Worm (Caenorhabditis elegans) whole organism, L2 larva: ENCODE measurements around the gene sqv-6.

ENCODE experiments used
- C34F6.9 ChIP-seq: fragments of 150-350 bp; optimal IDR thresholded peaks from 2 replicates; lab custom pipeline; 2014; ENCODE audit warnings: missing biosample characterization, missing genetic modification characterization
- F13H6.1 ChIP-seq: sonication (generic microtip); optimal IDR thresholded peaks from 2 replicates; lab custom pipeline; 2016; ENCODE audit warnings: missing genetic modification characterization, missing compliant biosample characterization
- R02D3.7 ChIP-seq: fragments of 150-350 bp; optimal IDR thresholded peaks from 2 replicates; lab custom pipeline; 2014; ENCODE audit warnings: missing biosample characterization, missing genetic modification characterization
- Y55F3AM.14 ChIP-seq: fragments of 200-800 bp; sonication (Bioruptor generic); optimal IDR thresholded peaks from 2 replicates; lab custom pipeline; 2018; ENCODE audit warnings: mild to moderate bottlenecking, missing genetic modification characterization, missing compliant biosample characterization
- ZK546.5 ChIP-seq: sonication (generic microtip); optimal IDR thresholded peaks from 2 replicates; lab custom pipeline; 2017; ENCODE audit warnings: missing biosample characterization, missing genetic modification characterization
- alr-1 ChIP-seq: fragments of 150-350 bp; optimal IDR thresholded peaks from 2 replicates; lab custom pipeline; 2014; ENCODE audit warnings: missing biosample characterization, missing genetic modification characterization
- aly-2 ChIP-seq: fragments of 150-350 bp; optimal IDR thresholded peaks from 2 replicates; lab custom pipeline; 2014; ENCODE audit warnings: missing biosample characterization, missing genetic modification characterization
- ama-1 ChIP-seq: fragments of 150-350 bp; optimal IDR thresholded peaks from 2 replicates; lab custom pipeline; 2018; ENCODE audit warnings: inconsistent platforms
- blmp-1 ChIP-seq: sonication (generic microtip); optimal IDR thresholded peaks from 2 replicates; lab custom pipeline; 2017; ENCODE audit warnings: missing genetic modification characterization, mild to moderate bottlenecking, missing compliant biosample characterization, antibody characterized with exemption, moderate library complexity; ENCODE audit not compliant: insufficient read depth
- ceh-16 ChIP-seq: fragments of 150-350 bp; optimal IDR thresholded peaks from 2 replicates; lab custom pipeline; 2014; ENCODE audit warnings: missing biosample characterization, missing genetic modification characterization
- ceh-82 ChIP-seq: fragments of 150-350 bp; optimal IDR thresholded peaks from 2 replicates; lab custom pipeline; 2014; ENCODE audit warnings: missing biosample characterization, missing genetic modification characterization
- crh-2 ChIP-seq: sonication (generic microtip); optimal IDR thresholded peaks from 2 replicates; lab custom pipeline; 2017; ENCODE audit warnings: missing biosample characterization, missing genetic modification characterization
- dmd-4 ChIP-seq: sonication (generic microtip); optimal IDR thresholded peaks from 2 replicates; lab custom pipeline; 2017; ENCODE audit warnings: missing biosample characterization, missing genetic modification characterization
- egl-27 ChIP-seq: sonication (generic microtip); optimal IDR thresholded peaks from 3 replicates; lab custom pipeline; 2017; ENCODE audit warnings: missing biosample characterization, missing genetic modification reagents, missing genetic modification characterization
- elt-1 ChIP-seq: fragments of 150-350 bp; optimal IDR thresholded peaks from 2 replicates; lab custom pipeline; 2014; ENCODE audit warnings: missing biosample characterization, missing genetic modification characterization
- elt-3 ChIP-seq: sonication (generic microtip); optimal IDR thresholded peaks from 2 replicates; lab custom pipeline; 2017; ENCODE audit warnings: missing biosample characterization, missing genetic modification characterization
- fos-1 ChIP-seq: fragments of 150-350 bp; optimal IDR thresholded peaks from 2 replicates; lab custom pipeline; 2014; ENCODE audit warnings: missing biosample characterization, missing genetic modification characterization
- gmeb-1 ChIP-seq: fragments of 150-350 bp; optimal IDR thresholded peaks from 2 replicates; lab custom pipeline; 2014; ENCODE audit warnings: missing biosample characterization, missing genetic modification characterization
- lin-11 ChIP-seq: fragments of 150-350 bp; sonication (generic microtip); optimal IDR thresholded peaks from 2 replicates; lab custom pipeline; 2014; ENCODE audit warnings: missing biosample characterization, missing genetic modification characterization, inconsistent platforms, mixed read lengths
- lin-13 ChIP-seq: fragments of 150-350 bp; optimal IDR thresholded peaks from 2 replicates; lab custom pipeline; 2014; ENCODE audit warnings: missing biosample characterization, missing genetic modification reagents, missing genetic modification characterization
- lin-39 ChIP-seq: fragments of 150-350 bp; optimal IDR thresholded peaks from 2 replicates; lab custom pipeline; 2014; ENCODE audit warnings: missing biosample characterization, missing genetic modification reagents, missing genetic modification characterization
- lsy-2 ChIP-seq, 2 experiments: fragments of 150-350 bp in 1 of 2; sonication (generic microtip) in 1 of 2; optimal IDR thresholded peaks; 2 replicates each; lab custom pipeline; 2014 to 2017; ENCODE audit warnings: missing biosample characterization in 2 of 2, missing genetic modification characterization in 2 of 2
- mab-5 ChIP-seq: fragments of 150-350 bp; optimal IDR thresholded peaks from 2 replicates; lab custom pipeline; 2014; ENCODE audit warnings: missing biosample characterization, missing genetic modification characterization
- mbf-1 ChIP-seq: sonication (generic microtip); optimal IDR thresholded peaks from 2 replicates; lab custom pipeline; 2017; ENCODE audit warnings: missing biosample characterization, missing genetic modification characterization
- mdl-1 ChIP-seq, 2 experiments: fragments of 150-350 bp in 1 of 2; sonication (generic microtip) in 1 of 2; optimal IDR thresholded peaks; 2 replicates each; lab custom pipeline; 2017; ENCODE audit warnings: missing biosample characterization in 2 of 2, missing genetic modification characterization in 2 of 2
- nhr-10 ChIP-seq: sonication (generic microtip); optimal IDR thresholded peaks from 2 replicates; lab custom pipeline; 2017; ENCODE audit warnings: missing biosample characterization, missing genetic modification characterization
- nhr-11 ChIP-seq: fragments of 150-350 bp; optimal IDR thresholded peaks from 2 replicates; lab custom pipeline; 2014; ENCODE audit warnings: missing biosample characterization, missing genetic modification characterization
- nhr-12 ChIP-seq: fragments of 150-350 bp; optimal IDR thresholded peaks from 2 replicates; lab custom pipeline; 2014; ENCODE audit warnings: missing biosample characterization, missing genetic modification characterization
- nhr-129 ChIP-seq: fragments of 150-350 bp; optimal IDR thresholded peaks from 2 replicates; lab custom pipeline; 2014; ENCODE audit warnings: missing biosample characterization, missing genetic modification characterization
- nhr-21 ChIP-seq: fragments of 150-350 bp; optimal IDR thresholded peaks from 2 replicates; lab custom pipeline; 2014; ENCODE audit warnings: missing biosample characterization, missing genetic modification characterization
- nhr-23 ChIP-seq: fragments of 150-350 bp; optimal IDR thresholded peaks from 2 replicates; lab custom pipeline; 2014; ENCODE audit warnings: missing biosample characterization, missing genetic modification reagents, missing genetic modification characterization
- nhr-237 ChIP-seq: fragments of 150-350 bp; optimal IDR thresholded peaks from 2 replicates; lab custom pipeline; 2014; ENCODE audit warnings: missing biosample characterization, missing genetic modification characterization
- nhr-25 ChIP-seq: fragments of 150-350 bp; sonication (generic microtip); optimal IDR thresholded peaks from 3 replicates; lab custom pipeline; 2014; ENCODE audit warnings: missing biosample characterization, missing genetic modification characterization
- nhr-6 ChIP-seq: fragments of 150-350 bp; optimal IDR thresholded peaks from 2 replicates; lab custom pipeline; 2014; ENCODE audit warnings: missing biosample characterization, missing genetic modification characterization
- nhr-77 ChIP-seq: fragments of 150-350 bp; optimal IDR thresholded peaks from 2 replicates; lab custom pipeline; 2014; ENCODE audit warnings: missing biosample characterization, missing genetic modification characterization
- peb-1 ChIP-seq: fragments of 150-350 bp; optimal IDR thresholded peaks from 2 replicates; lab custom pipeline; 2014; ENCODE audit warnings: missing biosample characterization, missing genetic modification characterization
- sem-4 ChIP-seq: fragments of 150-350 bp; optimal IDR thresholded peaks from 2 replicates; lab custom pipeline; 2014; ENCODE audit warnings: missing biosample characterization, missing genetic modification reagents, missing genetic modification characterization
- skn-1 ChIP-seq: sonication (generic microtip); optimal IDR thresholded peaks from 2 replicates; lab custom pipeline; 2017; ENCODE audit warnings: missing biosample characterization, missing genetic modification characterization
- sma-3 ChIP-seq: sonication (generic microtip); optimal IDR thresholded peaks from 2 replicates; lab custom pipeline; 2016; ENCODE audit warnings: missing genetic modification reagents, missing genetic modification characterization, missing compliant biosample characterization
- sma-9 ChIP-seq, 2 experiments: fragments of 150-350 bp in 1 of 2; sonication (generic microtip) in 1 of 2; optimal IDR thresholded peaks; 2 replicates each; lab custom pipeline; 2014 to 2016; ENCODE audit warnings: missing genetic modification characterization in 2 of 2, mild to moderate bottlenecking in 1 of 2, missing biosample characterization in 1 of 2, missing compliant biosample characterization in 1 of 2, missing genetic modification reagents in 1 of 2, moderate library complexity in 1 of 2
- snpc-4 ChIP-seq: fragments of 150-350 bp; optimal IDR thresholded peaks from 2 replicates; lab custom pipeline; 2014; ENCODE audit warnings: missing biosample characterization, missing genetic modification characterization
- unc-39 ChIP-seq: fragments of 150-350 bp; optimal IDR thresholded peaks from 2 replicates; lab custom pipeline; 2014; ENCODE audit warnings: missing biosample characterization, missing genetic modification characterization
- unc-55 ChIP-seq: fragments of 150-350 bp; sonication (generic microtip); optimal IDR thresholded peaks from 3 replicates; lab custom pipeline; 2014; ENCODE audit warnings: missing biosample characterization, missing genetic modification reagents, missing genetic modification characterization
- unc-62 ChIP-seq: fragments of 150-350 bp; optimal IDR thresholded peaks from 2 replicates; lab custom pipeline; 2014; ENCODE audit warnings: missing biosample characterization, missing genetic modification reagents, missing genetic modification characterization
- zag-1 ChIP-seq: fragments of 150-350 bp; optimal IDR thresholded peaks from 2 replicates; lab custom pipeline; 2014; ENCODE audit warnings: missing biosample characterization, missing genetic modification characterization
- ztf-1 ChIP-seq: fragments of 200-800 bp; sonication (Bioruptor generic); conservative IDR thresholded peaks from 2 replicates; pipeline ENCODE4 v1.3.6; 2022; ENCODE audit warnings: missing genetic modification characterization, missing compliant biosample characterization
- ztf-11 ChIP-seq: sonication (generic microtip); optimal IDR thresholded peaks from 2 replicates; lab custom pipeline; 2017; ENCODE audit warnings: missing biosample characterization, missing genetic modification characterization
- ztf-4 ChIP-seq: fragments of 150-350 bp; optimal IDR thresholded peaks from 2 replicates; lab custom pipeline; 2014; ENCODE audit warnings: missing biosample characterization, missing genetic modification characterization

The sqv-6 gene

DNA sequence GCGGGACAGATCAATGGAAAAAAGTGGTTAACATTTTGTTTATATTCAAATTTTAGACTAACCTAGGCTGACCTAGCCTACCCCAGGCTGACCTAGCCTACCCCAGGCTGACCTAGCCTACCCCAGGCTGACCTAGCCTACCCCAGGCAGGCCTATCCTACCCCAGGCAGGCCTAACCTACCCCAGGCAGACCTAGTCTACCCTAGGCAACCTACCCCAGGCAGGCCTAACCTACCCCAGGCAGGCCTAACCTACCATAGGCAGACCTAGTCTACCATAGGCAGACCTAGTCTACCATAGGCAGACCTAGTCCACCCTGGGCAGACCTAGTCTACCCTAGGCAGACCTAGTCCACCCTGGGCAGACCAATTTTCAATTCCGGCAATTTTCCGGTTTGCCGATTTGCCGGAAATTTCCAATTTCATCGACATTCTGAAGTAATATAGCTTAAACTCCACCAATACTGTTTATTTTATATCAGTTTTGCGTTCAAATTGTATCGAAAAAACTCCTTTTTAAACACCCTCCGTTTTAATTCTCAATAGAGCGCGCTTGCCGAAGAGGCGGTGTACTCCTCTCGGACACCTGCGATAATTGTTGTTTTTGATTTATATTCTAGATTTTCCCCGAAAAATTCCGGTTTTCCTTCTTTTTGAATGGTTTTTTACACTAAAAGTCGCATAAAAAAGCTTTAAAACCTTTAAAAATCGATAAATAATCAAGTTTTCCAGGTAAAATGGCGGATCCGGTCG lies 60.2 kb downstream of the sqv-6 start, which contains the start of gene trm-2A:
Gene trm-2A (plus strand): TSS at position 732 of the 752 bp plus-strand sequence.
- TF ChIP-seq mdl-1 (tag; optimal IDR thresholded peaks at IDR 0.05; lab: Kevin White, UChicago) (peak in 1 of 2 experiments; percentile 4), lin-39 (tag; lab: Kevin White, UChicago) (no peak), sma-9 (GFP tag; optimal IDR thresholded peaks at IDR 0.05; lab: Kevin White, UChicago) (peak; percentile 89), sma-9 (tag; optimal IDR thresholded peaks at IDR 0.05; lab: Kevin White, UChicago) (no peak), F13H6.1 (tag; lab: Kevin White, UChicago) (peak; percentile 72), crh-2 (tag; lab: Kevin White, UChicago) (peak; percentile 79), unc-62 (GFP tag; lab: Kevin White, UChicago) (no peak), elt-1 (tag; lab: Kevin White, UChicago) (no peak), ztf-1 (GFP tag; lab: Robert Waterston, UW) (no peak), mbf-1 (tag; lab: Kevin White, UChicago) (no peak), nhr-11 (tag; lab: Kevin White, UChicago) (no peak), nhr-6 (tag; lab: Kevin White, UChicago) (peak; percentile 66), nhr-12 (no peak), skn-1 (tag; lab: Kevin White, UChicago) (no peak), R02D3.7 (tag; lab: Kevin White, UChicago) (no peak), elt-3 (no peak), lsy-2 (tag; optimal IDR thresholded peaks at IDR 0.05; lab: Kevin White, UChicago) (peak; percentile 51 to 88), aly-2 (tag; lab: Kevin White, UChicago) (no peak), nhr-21 (peak; percentile 69), egl-27 (tag; lab: Kevin White, UChicago) (peak; percentile 19), ama-1 (lab: Kevin White, UChicago) (no peak), nhr-23 (no peak), gmeb-1 (tag; lab: Kevin White, UChicago) (peak; percentile 97), unc-55 (peak; percentile 80), dmd-4 (tag; lab: Kevin White, UChicago) (no peak), unc-39 (tag; lab: Kevin White, UChicago) (no peak), sma-3 (GFP tag; lab: Kevin White, UChicago) (peak; percentile 85), ztf-11 (no peak), blmp-1 (tag; lab: Kevin White, UChicago) (peak; percentile 42), C34F6.9 (tag; lab: Kevin White, UChicago) (peak; percentile 62), alr-1 (no peak), mab-5 (peak; percentile 26), fos-1 (tag; lab: Kevin White, UChicago) (peak; percentile 38), Y55F3AM.14 (GFP tag; lab: Kevin White, UChicago) (no peak), ceh-82 (no peak), ceh-16 (tag; lab: Kevin White, UChicago) (no peak), nhr-25 (tag; lab: Kevin White, UChicago) (peak; percentile 71), nhr-77 (peak; percentile 14), sem-4 (tag; lab: Kevin White, UChicago) (peak; percentile 71), nhr-129 (tag; lab: Kevin White, UChicago) (peak; percentile 69), snpc-4 (tag; lab: Kevin White, UChicago) (peak; percentile 59), ztf-4 (peak; percentile 42), nhr-10 (tag; lab: Kevin White, UChicago) (no peak), lin-13 (GFP tag; lab: Kevin White, UChicago) (peak; percentile 85), zag-1 (tag; lab: Kevin White, UChicago) (no peak), nhr-237 (peak; percentile 24), peb-1 (tag; lab: Kevin White, UChicago) (no peak), lin-11 (no peak), ZK546.5 (tag; lab: Kevin White, UChicago) (no peak)
